Fruit fly (Drosophila melanogaster): ENCODE measurements around the gene CG16863.
A peak's percentile ranks its signal among the peaks of the same experiment; 100 is the strongest.

Gene CG16863

DNA sequence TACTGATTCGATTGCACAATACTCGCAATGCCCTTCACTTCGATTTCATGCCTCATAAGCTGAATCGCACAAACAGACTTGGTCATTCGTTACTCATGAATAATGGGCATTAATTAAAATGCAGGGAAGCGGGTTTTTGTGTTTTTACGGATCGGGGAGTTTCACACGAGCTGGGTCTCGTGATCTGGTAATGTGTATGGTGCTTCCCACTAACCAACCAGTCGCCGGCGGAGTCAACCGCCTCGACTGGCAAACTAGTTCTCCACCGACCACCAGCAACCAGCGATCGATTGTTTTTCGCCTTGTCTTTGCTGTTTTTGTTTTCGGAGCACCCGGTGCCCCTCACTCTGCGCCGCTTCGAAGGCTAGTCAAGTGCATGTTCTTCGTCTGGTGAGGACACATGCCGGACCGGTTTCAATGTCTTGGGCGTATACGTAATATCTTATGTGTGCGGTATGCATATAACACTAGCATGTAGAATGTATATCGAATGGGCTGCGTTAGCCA is 13.9 kb downstream of the CG16863 start (continued):
- TF ChIP-seq CG8319 (GFP tag; optimal IDR thresholded peaks at IDR 0.05) (no peak), CG11294 (GFP tag; IDR thresholded peaks at IDR 0.05) (no peak), fd59A (GFP tag; optimal IDR thresholded peaks at IDR 0.05) (no peak), CG9139 (GFP tag; optimal IDR thresholded peaks at IDR 0.05) (peak; percentile 24), CG11762 (GFP tag; optimal IDR thresholded peaks at IDR 0.05; ENCODE audit: insufficient read depth) (no peak), Hr4 (GFP tag; optimal IDR thresholded peaks at IDR 0.05) (no peak), Gug (GFP tag; IDR thresholded peaks at IDR 0.05) (no peak), CG15336 (GFP tag; IDR thresholded peaks at IDR 0.05) (no peak), Hr38 (GFP tag; optimal IDR thresholded peaks at IDR 0.05) (no peak), Hr39 (GFP tag; optimal IDR thresholded peaks at IDR 0.05) (no peak), CG32006 (GFP tag; optimal IDR thresholded peaks at IDR 0.05) (no peak), Blimp-1 (GFP tag; optimal IDR thresholded peaks at IDR 0.05) (no peak), CG34406 (GFP tag; optimal IDR thresholded peaks at IDR 0.05) (no peak), esn (GFP tag; optimal IDR thresholded peaks at IDR 0.05) (peak; percentile 15), cyc (GFP tag; optimal IDR thresholded peaks at IDR 0.05) (no peak), acj6 (GFP tag; optimal IDR thresholded peaks at IDR 0.05) (no peak), fd85E (GFP tag; optimal IDR thresholded peaks at IDR 0.05) (no peak), CG6276 (GFP tag; optimal IDR thresholded peaks at IDR 0.05) (no peak), eg (GFP tag; IDR thresholded peaks at IDR 0.05) (peak; percentile 42; the same call in 1 of the 3 replicates), pdm3 (GFP tag; optimal IDR thresholded peaks at IDR 0.05) (no peak), CG10669 (GFP tag; optimal IDR thresholded peaks at IDR 0.05) (peak; percentile 13), CG3032 (tag; optimal IDR thresholded peaks at IDR 0.05) (no peak), CG31627 (GFP tag; optimal IDR thresholded peaks at IDR 0.05) (no peak), CG8632 (GFP tag; optimal IDR thresholded peaks at IDR 0.05) (no peak), CG8119 (GFP tag; IDR thresholded peaks at IDR 0.05) (no peak), CG10631 (GFP tag; optimal IDR thresholded peaks at IDR 0.05) (no peak), Smox (GFP tag; optimal IDR thresholded peaks at IDR 0.05) (no peak), Ets21C (GFP tag; optimal IDR thresholded peaks at IDR 0.05) (no peak)

DNA sequence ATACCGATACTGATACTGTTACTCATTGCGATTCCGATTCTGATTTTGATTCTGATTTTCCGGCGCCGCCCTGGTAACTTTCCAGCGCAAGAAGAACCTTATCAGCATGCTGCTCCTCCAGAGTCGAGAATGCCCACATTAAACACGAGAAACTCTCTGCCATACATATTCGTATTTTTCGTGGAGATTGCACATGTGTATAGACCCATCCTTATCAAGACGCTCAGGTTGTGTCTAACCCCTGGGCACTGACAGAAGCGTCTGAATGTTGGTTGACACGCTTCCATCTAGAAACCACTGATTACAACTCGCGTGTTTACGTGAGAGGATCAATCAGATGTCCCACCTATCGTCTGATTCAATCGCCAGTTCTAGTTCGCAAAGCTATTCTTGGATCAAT is 14.4 kb downstream of the CG16863 start:
- TF ChIP-seq CG11902 (GFP tag; optimal IDR thresholded peaks at IDR 0.05), result no peak
- TF ChIP-seq esn (GFP tag; optimal IDR thresholded peaks at IDR 0.05), result no peak
- TF ChIP-seq svp (GFP tag), result peak; percentile 94

DNA sequence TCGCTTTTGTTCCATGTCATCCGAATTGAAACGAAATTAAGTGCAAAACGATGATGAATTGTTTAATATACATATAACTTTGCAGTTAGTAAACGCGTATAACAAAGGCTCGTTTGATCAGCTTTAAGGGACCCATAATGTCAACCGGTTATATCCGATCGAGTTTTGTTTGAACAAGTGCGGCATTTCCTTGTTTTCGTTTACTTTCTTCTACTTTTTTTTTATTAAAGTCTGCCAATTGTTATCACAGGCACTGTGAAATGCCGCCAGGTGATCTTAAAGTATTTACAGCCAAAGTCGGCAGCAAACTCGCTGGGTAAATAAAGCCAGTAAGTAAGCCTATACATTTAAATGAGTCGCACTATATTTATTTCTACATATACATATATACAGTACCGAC is 16.3 kb downstream of the CG16863 start:
- no peak for TF ChIP-seq spab (GFP tag; optimal IDR thresholded peaks at IDR 0.05)
- TF ChIP-seq topi (GFP tag; optimal IDR thresholded peaks at IDR 0.05), result peak; percentile 2
- peak; percentile 60 for TF ChIP-seq fkh (GFP tag; optimal IDR thresholded peaks at IDR 0.05)
- TF ChIP-seq Eip78C (GFP tag), result peak; percentile 42

DNA sequence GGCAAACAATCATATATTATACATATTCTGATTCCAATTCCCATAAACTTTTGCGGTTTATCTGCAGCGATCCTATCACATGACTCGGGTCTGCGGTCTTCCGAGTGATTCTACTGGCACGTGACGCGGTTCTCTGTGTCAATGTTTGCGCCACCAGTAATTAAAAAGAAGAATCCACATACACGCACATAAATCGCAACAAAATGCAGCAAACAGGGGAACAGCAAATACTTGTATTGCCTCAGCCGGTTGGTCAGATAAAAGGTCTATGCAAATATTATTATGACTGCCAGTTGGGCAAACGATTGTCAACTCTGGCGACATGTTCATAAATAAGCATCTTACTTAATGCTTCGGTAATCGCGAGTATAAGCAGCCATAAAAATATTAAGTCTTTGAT is 17.2 kb downstream of the CG16863 start:
- no peak for TF ChIP-seq CG11902 (GFP tag; optimal IDR thresholded peaks at IDR 0.05)
- no peak for TF ChIP-seq lz (GFP tag; optimal IDR thresholded peaks at IDR 0.05)
- no peak for TF ChIP-seq CG6163 (GFP tag; IDR thresholded peaks at IDR 0.05)
- TF ChIP-seq Eip75B (GFP tag; optimal IDR thresholded peaks at IDR 0.05), result no peak
- TF ChIP-seq cyc (GFP tag; optimal IDR thresholded peaks at IDR 0.05), result no peak
- TF ChIP-seq fd85E (GFP tag; optimal IDR thresholded peaks at IDR 0.05), result no peak
- no peak for TF ChIP-seq CG6276 (GFP tag; optimal IDR thresholded peaks at IDR 0.05)
- peak; percentile 40 for TF ChIP-seq esn (GFP tag; optimal IDR thresholded peaks at IDR 0.05)
- TF ChIP-seq Eip78C (GFP tag), result peak; percentile 64
- peak; percentile 39 for TF ChIP-seq fkh (GFP tag; optimal IDR thresholded peaks at IDR 0.05)
